Fruit fly (Drosophila melanogaster) whole organism, embryonic: ENCODE data around the gene Gr89a.

ENCODE experiments used
- Asciz ChIP-seq: fragments of 200-800 bp; sonication (Bioruptor generic); optimal IDR thresholded peaks from 2 replicates; lab custom pipeline; 2017; ENCODE audit warnings: missing biosample characterization, mild to moderate bottlenecking, missing genetic modification characterization, missing genetic modification reagents
- CG10654 ChIP-seq: fragments of 200-800 bp; sonication (Bioruptor generic); optimal IDR thresholded peaks from 2 replicates; lab custom pipeline; 2016; ENCODE audit warnings: missing biosample characterization, missing genetic modification characterization
- CG12071 ChIP-seq: fragments of 200-800 bp; sonication (Bioruptor generic); optimal IDR thresholded peaks from 3 replicates; lab custom pipeline; 2018; ENCODE audit warnings: missing biosample characterization, mild to moderate bottlenecking, missing genetic modification characterization
- CG12942 ChIP-seq: fragments of 200-800 bp; sonication (Bioruptor generic); optimal IDR thresholded peaks from 3 replicates; lab custom pipeline; 2016; ENCODE audit warnings: missing biosample characterization, missing genetic modification characterization
- CG13296 ChIP-seq: fragments of 200-800 bp; sonication (Bioruptor generic); optimal IDR thresholded peaks from 3 replicates; lab custom pipeline; 2018; ENCODE audit warnings: missing biosample characterization, mild to moderate bottlenecking, missing genetic modification characterization
- CG18011 ChIP-seq: fragments of 200-800 bp; sonication (Bioruptor generic); optimal IDR thresholded peaks from 2 replicates; lab custom pipeline; 2017; ENCODE audit warnings: missing biosample characterization, missing genetic modification characterization, mild to moderate bottlenecking, moderate library complexity, missing genotype
- CG2889 ChIP-seq: fragments of 200-800 bp; sonication (Bioruptor generic); IDR thresholded peaks from 3 replicates; pipeline ENCODE4 v1.3.6; 2022; ENCODE audit warnings: missing biosample characterization, missing genetic modification characterization
- CG3065 ChIP-seq: fragments of 200-800 bp; sonication (Bioruptor generic); optimal IDR thresholded peaks from 2 replicates; lab custom pipeline; 2016; ENCODE audit warnings: missing biosample characterization, missing genetic modification characterization
- CG6272 ChIP-seq: fragments of 200-800 bp; sonication (Bioruptor generic); IDR thresholded peaks from 2 replicates; pipeline ENCODE4 v1.3.6; 2022; ENCODE audit warnings: missing biosample characterization, missing genetic modification characterization
- CG8281 ChIP-seq: fragments of 200-800 bp; sonication (Bioruptor generic); optimal IDR thresholded peaks from 2 replicates; lab custom pipeline; 2018; ENCODE audit warnings: missing biosample characterization, mild to moderate bottlenecking, missing genetic modification characterization, moderate library complexity
- CG8290 ChIP-seq, 3 experiments: fragments of 200-800 bp; sonication (Bioruptor generic); optimal IDR thresholded peaks; 2 replicates each; lab custom pipeline; 2016 to 2019; ENCODE audit warnings: missing biosample characterization in 3 of 3, missing genetic modification characterization in 3 of 3, mild to moderate bottlenecking in 2 of 3, moderate library complexity in 1 of 3
- CG8359 ChIP-seq: fragments of 200-800 bp; sonication (Bioruptor generic); optimal IDR thresholded peaks from 2 replicates; lab custom pipeline; 2017; ENCODE audit warnings: missing biosample characterization, mild to moderate bottlenecking, missing genetic modification characterization, borderline replicate concordance
- CTCF ChIP-seq: fragments of 200-800 bp; sonication (Bioruptor generic); optimal IDR thresholded peaks from 2 replicates; lab custom pipeline; 2017; ENCODE audit warnings: missing biosample characterization, mild to moderate bottlenecking, missing genetic modification characterization, moderate library complexity
- CoRest ChIP-seq: fragments of 200-800 bp; sonication (Bioruptor generic); optimal IDR thresholded peaks from 3 replicates; lab custom pipeline; 2018; ENCODE audit warnings: missing biosample characterization, mild to moderate bottlenecking, missing genetic modification characterization, moderate library complexity
- D ChIP-seq, 2 experiments: fragments of 200-800 bp in 1 of 2; fragments of >200 bp in 1 of 2; sonication (Bioruptor generic) in 1 of 2; optimal IDR thresholded peaks; 2 replicates in 1 of 2; 3 replicates in 1 of 2; lab custom pipeline; 2017; ENCODE audit warnings: mild to moderate bottlenecking in 1 of 2, missing biosample characterization in 1 of 2, missing genetic modification characterization in 1 of 2, missing genetic modification reagents in 1 of 2
- H15 ChIP-seq: fragments of 200-800 bp; sonication (Bioruptor generic); IDR thresholded peaks from 3 replicates; pipeline ENCODE4 v1.3.6; 2022; ENCODE audit warnings: missing biosample characterization, missing genetic modification characterization
- HLH4C ChIP-seq: fragments of 200-800 bp; sonication (Bioruptor generic); IDR thresholded peaks from 3 replicates; pipeline ENCODE4 v1.3.6; 2022; ENCODE audit warnings: missing biosample characterization, missing genetic modification characterization; ENCODE audit not compliant: partially characterized antibody
- Hsf ChIP-seq: fragments of 200-800 bp; sonication (Bioruptor generic); optimal IDR thresholded peaks from 3 replicates; lab custom pipeline; 2016; ENCODE audit warnings: missing biosample characterization, missing genetic modification characterization
- Meics ChIP-seq: fragments of 200-800 bp; sonication (Bioruptor generic); optimal IDR thresholded peaks from 2 replicates; lab custom pipeline; 2017; ENCODE audit warnings: missing biosample characterization, mild to moderate bottlenecking, missing genetic modification characterization
- Nf-YC ChIP-seq: fragments of 200-800 bp; optimal IDR thresholded peaks from 3 replicates; lab custom pipeline; 2019; ENCODE audit warnings: missing biosample characterization, mild to moderate bottlenecking, missing genetic modification characterization, moderate library complexity
- Pdp1 ChIP-seq, 2 experiments: fragments of 200-800 bp; sonication (Bioruptor generic); optimal IDR thresholded peaks; 3 replicates each; lab custom pipeline; 2016; ENCODE audit warnings: missing biosample characterization in 2 of 2, missing genetic modification characterization in 2 of 2, mild to moderate bottlenecking in 1 of 2, moderate library complexity in 1 of 2
- Ravus ChIP-seq: fragments of 200-800 bp; sonication (Bioruptor generic); IDR thresholded peaks from 2 replicates; pipeline ENCODE4 v1.3.6; 2022; ENCODE audit warnings: missing biosample characterization, missing genetic modification characterization
- Sox100B ChIP-seq: fragments of 200-800 bp; sonication (Bioruptor generic); optimal IDR thresholded peaks from 3 replicates; lab custom pipeline; 2018; ENCODE audit warnings: missing biosample characterization, mild to moderate bottlenecking, missing genetic modification characterization
- Taf1 ChIP-seq: fragments of 200-800 bp; sonication (Bioruptor generic); IDR thresholded peaks from 2 replicates; pipeline ENCODE4 v1.3.6; 2022; ENCODE audit warnings: missing biosample characterization, missing genetic modification characterization
- ab ChIP-seq: fragments of 200-800 bp; sonication (Bioruptor generic); optimal IDR thresholded peaks from 2 replicates; lab custom pipeline; 2016; ENCODE audit warnings: missing biosample characterization, missing genetic modification characterization
- abd-A ChIP-seq: fragments of 200-800 bp; sonication (Bioruptor generic); optimal IDR thresholded peaks from 3 replicates; lab custom pipeline; 2019; ENCODE audit warnings: missing biosample characterization, mild to moderate bottlenecking, missing genetic modification characterization, moderate library complexity
- al ChIP-seq: fragments of 200-800 bp; sonication (Bioruptor generic); IDR thresholded peaks from 2 replicates; pipeline ENCODE4 v1.3.6; 2022; ENCODE audit warnings: missing biosample characterization, missing genetic modification characterization
- ap ChIP-seq: fragments of 200-800 bp; sonication (Bioruptor generic); IDR thresholded peaks from 2 replicates; pipeline ENCODE4 v1.3.6; 2022; ENCODE audit warnings: missing biosample characterization, missing genetic modification characterization
- ase ChIP-seq: fragments of 200-800 bp; sonication (Bioruptor generic); IDR thresholded peaks from 3 replicates; pipeline ENCODE4 v1.3.6; 2022; ENCODE audit warnings: missing biosample characterization, missing genetic modification characterization
- bsh ChIP-seq, 2 experiments: fragments of 200-800 bp; sonication (Bioruptor generic); optimal IDR thresholded peaks; 2 replicates each; lab custom pipeline; 2017 to 2018; ENCODE audit warnings: mild to moderate bottlenecking in 2 of 2, missing biosample characterization in 2 of 2, missing genetic modification characterization in 2 of 2, moderate library complexity in 1 of 2
- cg ChIP-seq: fragments of 200-800 bp; sonication (Bioruptor generic); optimal IDR thresholded peaks from 3 replicates; lab custom pipeline; 2019; ENCODE audit warnings: missing biosample characterization, mild to moderate bottlenecking, missing genetic modification characterization, moderate library complexity
- dati ChIP-seq: fragments of 200-800 bp; sonication (Bioruptor generic); IDR thresholded peaks from 2 replicates; pipeline ENCODE4 v1.3.6; 2022; ENCODE audit warnings: missing biosample characterization, missing genetic modification characterization
- eyg ChIP-seq: fragments of 200-800 bp; sonication (Bioruptor generic); optimal IDR thresholded peaks from 3 replicates; lab custom pipeline; 2016; ENCODE audit warnings: missing biosample characterization, missing genetic modification characterization
- fru ChIP-seq: fragments of >200 bp; optimal IDR thresholded peaks from 2 replicates; lab custom pipeline; 2017
- mirr ChIP-seq: fragments of 200-800 bp; sonication (Bioruptor generic); optimal IDR thresholded peaks from 3 replicates; lab custom pipeline; 2018; ENCODE audit warnings: missing biosample characterization, mild to moderate bottlenecking, missing genetic modification characterization
- scrt ChIP-seq: fragments of 200-800 bp; sonication (Bioruptor generic); optimal IDR thresholded peaks from 2 replicates; lab custom pipeline; 2018; ENCODE audit warnings: missing biosample characterization, mild to moderate bottlenecking, missing genetic modification characterization, moderate library complexity
- sens ChIP-seq: fragments of 200-800 bp; sonication (Bioruptor generic); peaks from one replicate; lab custom pipeline; 2016; ENCODE audit warnings: missing biosample characterization, missing genetic modification characterization
- seq ChIP-seq: fragments of 200-800 bp; sonication (Bioruptor generic); IDR thresholded peaks from 2 replicates; pipeline ENCODE4 v1.3.6; 2022; ENCODE audit warnings: missing biosample characterization, missing genetic modification characterization
- sob ChIP-seq: fragments of 200-800 bp; sonication (Bioruptor generic); IDR thresholded peaks from 2 replicates; pipeline ENCODE4 v1.3.6; 2022; ENCODE audit warnings: missing biosample characterization, missing genetic modification characterization
- sug ChIP-seq: fragments of 200-800 bp; optimal IDR thresholded peaks from 2 replicates; lab custom pipeline; 2019; ENCODE audit warnings: missing biosample characterization, mild to moderate bottlenecking, missing genetic modification characterization, moderate library complexity
- tll ChIP-seq, 2 experiments: fragments of 200-800 bp in 1 of 2; fragments of >200 bp in 1 of 2; sonication (Bioruptor generic) in 1 of 2; optimal IDR thresholded peaks; 2 replicates each; lab custom pipeline; 2017 to 2019; ENCODE audit warnings: missing biosample characterization in 2 of 2, missing genetic modification characterization in 2 of 2, mild to moderate bottlenecking in 1 of 2, moderate library complexity in 1 of 2
- vnd ChIP-seq: fragments of 200-800 bp; sonication (Bioruptor generic); IDR thresholded peaks from 3 replicates; pipeline ENCODE4 v1.3.6; 2022; ENCODE audit warnings: missing biosample characterization, missing genetic modification characterization; ENCODE audit not compliant: partially characterized antibody
- vvl ChIP-seq: fragments of 200-800 bp; sonication (Bioruptor generic); IDR thresholded peaks from 2 replicates; pipeline ENCODE4 v1.3.6; 2022; ENCODE audit warnings: missing biosample characterization, missing genetic modification characterization
- zen ChIP-seq: fragments of 200-800 bp; sonication (Bioruptor generic); optimal IDR thresholded peaks from 3 replicates; lab custom pipeline; 2018; ENCODE audit warnings: missing biosample characterization, mild to moderate bottlenecking, missing genetic modification characterization, moderate library complexity

Gene Gr89a

dm6 chr3R:16538862-16539437 lies 40.2 kb upstream of the Gr89a start (continued):
- TF ChIP-seq CG8359 (GFP tag; lab: Kevin White, UChicago) (no peak), sob (GFP tag; lab: Robert Waterston, UW) (no peak), zen (tag; lab: Kevin White, UChicago) (peak; percentile 66), Nf-YC (tag; lab: Kevin White, UChicago) (no peak), CG12942 (GFP tag; lab: Kevin White, UChicago) (no peak), CTCF (GFP tag; lab: Kevin White, UChicago) (no peak), seq (no peak), Hsf (GFP tag; lab: Kevin White, UChicago) (no peak), H15 (GFP tag; lab: Robert Waterston, UW) (no peak), vvl (GFP tag; lab: Robert Waterston, UW) (no peak), dati (GFP tag; lab: Robert Waterston, UW) (no peak), CG10654 (GFP tag; lab: Kevin White, UChicago) (no peak), CG12071 (GFP tag; lab: Kevin White, UChicago) (no peak)

- TF ChIP-seq sens (peak; percentile 13), sug (tag; lab: Kevin White, UChicago) (no peak), CoRest (tag; lab: Kevin White, UChicago) (no peak), CG10654 (GFP tag; lab: Kevin White, UChicago) (no peak), CG2889 (GFP tag; lab: Robert Waterston, UW) (no peak), CG8359 (GFP tag; lab: Kevin White, UChicago) (peak; percentile 95)
Measured at dm6 chr3R:16537307-16537706, 38.5 kb upstream of the Gr89a start.

dm6 chr3R:16533749-16534304 lies 35.1 kb upstream of the Gr89a start:
- TF ChIP-seq CG8281 (tag; lab: Kevin White, UChicago): peak; percentile 99
- TF ChIP-seq D (optimal IDR thresholded peaks at IDR 0.05; lab: Kevin White, UChicago): no peak
- no peak for TF ChIP-seq D (GFP tag; optimal IDR thresholded peaks at IDR 0.05; lab: Kevin White, UChicago)
- TF ChIP-seq bsh (GFP tag; optimal IDR thresholded peaks at IDR 0.05; lab: Kevin White, UChicago): no peak
- no peak for TF ChIP-seq al
- peak in 1 of 2 experiments; percentile 61 for TF ChIP-seq tll (GFP tag; optimal IDR thresholded peaks at IDR 0.05; lab: Kevin White, UChicago)
- peak; percentile 30 for TF ChIP-seq fru (lab: Kevin White, UChicago)
- TF ChIP-seq zen (tag; lab: Kevin White, UChicago): peak; percentile 89

dm6 chr3R:16530424-16530823 lies 31.7 kb upstream of the Gr89a start:
- TF ChIP-seq CG8290 (GFP tag; optimal IDR thresholded peaks at IDR 0.05; lab: Kevin White, UChicago) (no peak), CG8290 (tag; optimal IDR thresholded peaks at IDR 0.05; lab: Kevin White, UChicago) (no peak), CG18011 (GFP tag; lab: Kevin White, UChicago) (no peak), eyg (GFP tag; lab: Kevin White, UChicago) (no peak), mirr (GFP tag; lab: Kevin White, UChicago) (peak; percentile 4), HLH4C (GFP tag; lab: Robert Waterston, UW) (no peak), ap (GFP tag; lab: Robert Waterston, UW) (no peak), cg (GFP tag; lab: Kevin White, UChicago) (peak; percentile 57), ase (GFP tag; lab: Robert Waterston, UW) (no peak), Sox100B (no peak), CG3065 (GFP tag; lab: Kevin White, UChicago) (no peak), CG6272 (GFP tag; lab: Robert Waterston, UW) (no peak), zen (tag; lab: Kevin White, UChicago) (peak; percentile 63), CG13296 (GFP tag; lab: Kevin White, UChicago) (no peak), Taf1 (GFP tag; lab: Robert Waterston, UW) (no peak), abd-A (tag; lab: Kevin White, UChicago) (peak; percentile 34), vnd (GFP tag; lab: Robert Waterston, UW) (no peak), Ravus (no peak), Pdp1 (GFP tag; optimal IDR thresholded peaks at IDR 0.05; lab: Kevin White, UChicago) (no peak), Meics (GFP tag; lab: Kevin White, UChicago) (no peak), scrt (GFP tag; lab: Kevin White, UChicago) (peak; percentile 20), Asciz (GFP tag; lab: Kevin White, UChicago) (no peak), ab (no peak)
